Worm (Caenorhabditis elegans): ENCODE results near the gene H20E11.2.

- TF ChIP-seq ama-1 (optimal IDR thresholded peaks at IDR 0.05) (no peak), aly-1 (tag; optimal IDR thresholded peaks at IDR 0.05) (no peak), scrt-1 (GFP tag; IDR thresholded peaks at IDR 0.05) (no peak)
Measured at ce11 chrIV:6842470-6843008, 15.0 kb downstream of the H20E11.2 start, which contains the start of gene lip-1.
